Fruit fly (Drosophila melanogaster) whole organism, wandering third instar larva: ENCODE results near the gene CG15263.

Experiments used
- GATAd ChIP-seq: sonication (Bioruptor generic); optimal IDR thresholded peaks from 2 replicates; lab custom pipeline; 2016; ENCODE audit warnings: missing biosample characterization, missing genetic modification characterization
- HLH106 ChIP-seq: fragments of 200-800 bp; optimal IDR thresholded peaks from 3 replicates; lab custom pipeline; 2019; ENCODE audit warnings: missing biosample characterization, mild to moderate bottlenecking, missing genetic modification characterization, moderate library complexity
- Hnf4 ChIP-seq: fragments of 200-800 bp; sonication (Bioruptor generic); optimal IDR thresholded peaks from 2 replicates; lab custom pipeline; 2016; ENCODE audit warnings: missing biosample characterization, mild to moderate bottlenecking, missing genetic modification characterization
- Jra ChIP-seq: sonication (Bioruptor generic); optimal IDR thresholded peaks from 2 replicates; lab custom pipeline; 2016; ENCODE audit warnings: missing biosample characterization, missing genetic modification characterization
- OdsH ChIP-seq: fragments of 200-800 bp; sonication (Bioruptor generic); optimal IDR thresholded peaks from 2 replicates; lab custom pipeline; 2016; ENCODE audit warnings: missing biosample characterization, mild to moderate bottlenecking, missing genetic modification characterization
- br ChIP-seq: fragments of 200-800 bp; sonication (Bioruptor generic); optimal IDR thresholded peaks from 2 replicates; lab custom pipeline; 2016; ENCODE audit warnings: missing biosample characterization, missing genetic modification characterization
- dl ChIP-seq, 2 experiments: fragments of 175-275, 200-275 bp in 1 of 2; fragments of 200-275 bp in 1 of 2; sonication (Bioruptor generic); optimal IDR thresholded peaks; lab custom pipeline; 2018; ENCODE audit warnings: mild to moderate bottlenecking in 2 of 2, missing biosample characterization in 2 of 2, missing genetic modification characterization in 2 of 2, moderate library complexity in 2 of 2; ENCODE audit not compliant: partially characterized antibody in 2 of 2, insufficient read depth in 1 of 2
- foxo ChIP-seq, 2 experiments: fragments of 200-800 bp; sonication (Bioruptor generic); optimal IDR thresholded peaks; 2 replicates in 1 of 2; 3 replicates in 1 of 2; lab custom pipeline; 2016 to 2017; ENCODE audit warnings: missing biosample characterization in 2 of 2, missing genetic modification characterization in 2 of 2
- fru ChIP-seq: fragments of 200-800 bp; sonication (Bioruptor generic); optimal IDR thresholded peaks from 3 replicates; lab custom pipeline; 2016; ENCODE audit warnings: missing biosample characterization, mild to moderate bottlenecking, missing genetic modification characterization
- h ChIP-seq: fragments of 200-800 bp; sonication (Bioruptor generic); optimal IDR thresholded peaks from 3 replicates; lab custom pipeline; 2016; ENCODE audit warnings: missing biosample characterization, mild to moderate bottlenecking, missing genetic modification characterization
- psq ChIP-seq: fragments of 200-800 bp; sonication (Bioruptor generic); optimal IDR thresholded peaks from 3 replicates; lab custom pipeline; 2017; ENCODE audit warnings: missing biosample characterization, mild to moderate bottlenecking, missing genetic modification characterization, moderate library complexity
- rgr ChIP-seq: fragments of 200-800 bp; sonication (Bioruptor generic); optimal IDR thresholded peaks from 3 replicates; lab custom pipeline; 2016; ENCODE audit warnings: missing biosample characterization, mild to moderate bottlenecking, missing genetic modification characterization
- usp ChIP-seq: fragments of >200 bp; optimal IDR thresholded peaks from 2 replicates; lab custom pipeline; 2017; ENCODE audit warnings: missing biosample characterization, missing genetic modification characterization

DNA sequence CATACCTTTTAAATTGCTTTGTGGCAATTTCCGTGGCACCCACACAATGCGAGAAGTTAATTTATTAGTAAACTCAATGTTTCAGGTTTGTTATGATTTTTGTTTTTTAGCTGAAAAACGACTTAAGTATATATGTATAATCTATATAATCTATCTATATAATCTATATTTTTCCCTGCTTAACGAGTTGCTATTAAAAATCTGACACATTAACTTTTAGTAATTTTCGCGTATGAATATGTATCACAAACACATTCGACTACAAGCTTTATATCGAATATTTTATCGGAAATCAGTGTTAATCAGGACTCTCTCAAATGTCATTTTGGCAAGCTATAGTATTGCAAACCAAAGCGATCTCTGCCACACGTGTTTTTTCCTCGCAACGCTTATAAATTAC, 12.7 kb downstream of the CG15263 start, which contains the start of gene CG15262:
- TF ChIP-seq Jra (GFP tag; lab: Kevin White, UChicago) (no peak), br (no peak), psq (GFP tag; lab: Kevin White, UChicago) (no peak), GATAd (GFP tag; lab: Kevin White, UChicago) (no peak), Hnf4 (no peak), rgr (GFP tag; lab: Kevin White, UChicago) (no peak), h (no peak), dl (GFP tag; optimal IDR thresholded peaks at IDR 0.05; lab: Kevin White, UChicago; ENCODE audit: insufficient read depth in 1 of 2, partially characterized antibody in 2 of 2) (no peak), foxo (GFP tag; optimal IDR thresholded peaks at IDR 0.05; lab: Kevin White, UChicago) (no peak), fru (no peak), OdsH (GFP tag; lab: Kevin White, UChicago) (no peak), usp (GFP tag; lab: Kevin White, UChicago) (no peak), HLH106 (tag; lab: Kevin White, UChicago) (no peak)
